Comparison of ENCODE assay signal across 5 worm cellular contexts in the genomic region with DNA sequence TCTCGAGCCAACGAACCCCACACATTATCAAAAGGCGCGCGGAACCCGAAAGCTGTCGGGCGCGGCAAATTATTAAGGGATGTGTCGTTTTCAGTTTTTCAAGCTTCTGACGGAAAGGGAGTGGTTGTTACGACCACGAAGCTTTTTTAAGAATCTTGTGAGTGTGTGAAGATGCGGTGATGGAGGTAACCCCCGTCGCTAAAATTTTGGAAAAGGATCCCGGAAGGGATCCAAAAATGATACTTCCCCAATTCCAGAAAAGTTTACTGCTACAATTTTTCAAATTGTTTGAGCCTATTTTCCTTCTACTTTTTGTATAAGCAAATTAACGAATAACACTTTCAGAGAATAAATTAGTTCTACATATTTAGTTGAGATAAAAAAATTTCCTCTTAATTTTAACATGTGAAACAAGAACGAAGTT.
TF ChIP-seq lines count a peak whose summit lies in the region.

No protein-coding gene starts in this region.

TF ChIP-seq in whole organism, L1 larva, 84 proteins besides CTCF, POLR2A, EP300 and RAD21 (continued from another document and continues in another):
- TF ChIP-seq ztf-4 (tag; optimal IDR thresholded peaks at IDR 0.05; lab: Kevin White, UChicago) = peak; percentile 81
- TF ChIP-seq mdl-1 (tag; optimal IDR thresholded peaks at IDR 0.05; lab: Kevin White, UChicago) = peak in 1 of 2 experiments; percentile 4
- peak; percentile 84 for TF ChIP-seq mab-9 (GFP tag; IDR thresholded peaks at IDR 0.05; lab: Robert Waterston, UW)
- TF ChIP-seq ama-1 (optimal IDR thresholded peaks at IDR 0.05; lab: Kevin White, UChicago) = peak; percentile 98
- no peak for TF ChIP-seq lin-39 (tag; optimal IDR thresholded peaks at IDR 0.05; lab: Kevin White, UChicago)
- no peak for TF ChIP-seq aha-1 (tag; optimal IDR thresholded peaks at IDR 0.05; lab: Kevin White, UChicago)
- peak; percentile 3 for TF ChIP-seq nhr-90 (tag; optimal IDR thresholded peaks at IDR 0.05; lab: Kevin White, UChicago; ENCODE audit: poor library complexity)
- TF ChIP-seq pag-3 (tag; optimal IDR thresholded peaks at IDR 0.05; lab: Kevin White, UChicago; ENCODE audit: borderline replicate concordance, insufficient read depth) = no peak
- no peak for TF ChIP-seq fkh-10 (GFP tag; optimal IDR thresholded peaks at IDR 0.05; lab: Kevin White, UChicago)
- TF ChIP-seq unc-62 (GFP tag; optimal IDR thresholded peaks at IDR 0.05; lab: Kevin White, UChicago) = no peak
- TF ChIP-seq vab-15 (tag; optimal IDR thresholded peaks at IDR 0.05; lab: Kevin White, UChicago) = no peak
- TF ChIP-seq ceh-63 (GFP tag; optimal IDR thresholded peaks at IDR 0.05; lab: Kevin White, UChicago) = no peak
- peak in 1 of 6 experiments; percentile 73 for TF ChIP-seq elt-3 (tag; optimal IDR thresholded peaks at IDR 0.05; lab: Kevin White, UChicago)
- peak; percentile 81 for TF ChIP-seq nhr-71 (tag; optimal IDR thresholded peaks at IDR 0.05; lab: Kevin White, UChicago)
- TF ChIP-seq hlh-4 (tag; optimal IDR thresholded peaks at IDR 0.05; lab: Kevin White, UChicago) = no peak
- no peak for TF ChIP-seq unc-30 (tag; optimal IDR thresholded peaks at IDR 0.05; lab: Kevin White, UChicago)
- TF ChIP-seq sup-37 (GFP tag; optimal IDR thresholded peaks at IDR 0.05; lab: Kevin White, UChicago) = no peak
- no peak for TF ChIP-seq ceh-82 (tag; optimal IDR thresholded peaks at IDR 0.05; lab: Kevin White, UChicago)
- TF ChIP-seq lin-35 (GFP tag; optimal IDR thresholded peaks at IDR 0.05; lab: Kevin White, UChicago) = peak; percentile 31 to 47
- peak in 1 of 2 experiments; percentile 26 for TF ChIP-seq ztf-11 (tag; optimal IDR thresholded peaks at IDR 0.05; lab: Kevin White, UChicago)
- TF ChIP-seq nhr-47 (tag; optimal IDR thresholded peaks at IDR 0.05; lab: Kevin White, UChicago) = peak; percentile 10
- TF ChIP-seq nhr-85 (tag; lab: Kevin White, UChicago) = peak; percentile 77
- TF ChIP-seq sptf-1 (tag; optimal IDR thresholded peaks at IDR 0.05; lab: Kevin White, UChicago) = no peak
- no peak for TF ChIP-seq ets-5 (GFP tag; IDR thresholded peaks at IDR 0.05; lab: Robert Waterston, UW)
- TF ChIP-seq egl-13 (tag; optimal IDR thresholded peaks at IDR 0.05; lab: Kevin White, UChicago) = peak; percentile 47

TF ChIP-seq in whole organism, L2 larva, 48 proteins besides CTCF, POLR2A, EP300 and RAD21 (continued from another document):
- TF ChIP-seq sem-4 (tag; optimal IDR thresholded peaks at IDR 0.05; lab: Kevin White, UChicago) = peak; percentile 63
- TF ChIP-seq nhr-77 (tag; optimal IDR thresholded peaks at IDR 0.05; lab: Kevin White, UChicago) = no peak
- TF ChIP-seq nhr-11 (tag; optimal IDR thresholded peaks at IDR 0.05; lab: Kevin White, UChicago) = no peak

TF ChIP-seq in whole organism, L3 larva, 47 proteins besides CTCF, POLR2A, EP300 and RAD21 (continued from another document):
- TF ChIP-seq ZK546.5 (tag; optimal IDR thresholded peaks at IDR 0.05; lab: Kevin White, UChicago) = no peak
- TF ChIP-seq nhr-11 (tag; optimal IDR thresholded peaks at IDR 0.05; lab: Kevin White, UChicago) = no peak
- no peak for TF ChIP-seq aly-2 (tag; optimal IDR thresholded peaks at IDR 0.05; lab: Kevin White, UChicago)
- no peak for TF ChIP-seq hmg-11 (tag; optimal IDR thresholded peaks at IDR 0.05; lab: Kevin White, UChicago)
- TF ChIP-seq elt-1 (tag; optimal IDR thresholded peaks at IDR 0.05; lab: Kevin White, UChicago) = no peak
- peak; percentile 29 for TF ChIP-seq elt-2 (tag; optimal IDR thresholded peaks at IDR 0.05; lab: Kevin White, UChicago)
- TF ChIP-seq mml-1 (tag; optimal IDR thresholded peaks at IDR 0.05; lab: Kevin White, UChicago) = no peak
- no peak for TF ChIP-seq daf-12 (tag; optimal IDR thresholded peaks at IDR 0.05; lab: Kevin White, UChicago)
- TF ChIP-seq egl-27 (tag; optimal IDR thresholded peaks at IDR 0.05; lab: Kevin White, UChicago) = no peak
- TF ChIP-seq nhr-43 (tag; optimal IDR thresholded peaks at IDR 0.05; lab: Kevin White, UChicago; ENCODE audit: poor library complexity, severe bottlenecking) = no peak
- TF ChIP-seq nhr-77 (tag; optimal IDR thresholded peaks at IDR 0.05; lab: Kevin White, UChicago) = no peak
- no peak for TF ChIP-seq ztf-11 (tag; optimal IDR thresholded peaks at IDR 0.05; lab: Kevin White, UChicago)
- TF ChIP-seq elt-3 (tag; optimal IDR thresholded peaks at IDR 0.05; lab: Kevin White, UChicago) = no peak

TF ChIP-seq in whole organism, L4 larva, 104 proteins besides CTCF, POLR2A, EP300 and RAD21 (continued from another document and continues in another):
- TF ChIP-seq daf-12 (tag; optimal IDR thresholded peaks at IDR 0.05; lab: Kevin White, UChicago) (no peak), lsy-2 (tag; optimal IDR thresholded peaks at IDR 0.05; lab: Kevin White, UChicago) (peak in 1 of 2 experiments; percentile 89), mdl-1 (tag; optimal IDR thresholded peaks at IDR 0.05; lab: Kevin White, UChicago) (no peak), daf-19 (GFP tag; conservative IDR thresholded peaks at IDR 0.05; lab: Robert Waterston, UW) (peak; percentile 95; the same call in 1 of the 2 replicates), skn-1 (tag; optimal IDR thresholded peaks at IDR 0.05; lab: Kevin White, UChicago) (no peak), nhr-41 (GFP tag; IDR thresholded peaks at IDR 0.05; lab: Robert Waterston, UW) (peak; percentile 89), ZK546.5 (tag; optimal IDR thresholded peaks at IDR 0.05; lab: Kevin White, UChicago) (no peak), saeg-2 (GFP tag; IDR thresholded peaks at IDR 0.05; lab: Robert Waterston, UW) (peak; percentile 80; the same call in 1 of the 2 replicates), dmd-8 (GFP tag; IDR thresholded peaks at IDR 0.05; lab: Robert Waterston, UW) (no peak), mxl-2 (GFP tag; conservative IDR thresholded peaks at IDR 0.05; lab: Robert Waterston, UW) (no peak), tra-1 (GFP tag; IDR thresholded peaks at IDR 0.05; lab: Robert Waterston, UW) (0 out of 2 replicates have a peak, but pooled peaks have one; percentile 43), hmg-1.1 (GFP tag; IDR thresholded peaks at IDR 0.05; lab: Robert Waterston, UW) (peak; percentile 79), ceh-20 (GFP tag; IDR thresholded peaks at IDR 0.05; lab: Robert Waterston, UW) (0 out of 2 replicates have a peak, but pooled peaks have one; percentile 46), zip-2 (tag; optimal IDR thresholded peaks at IDR 0.05; lab: Kevin White, UChicago) (peak; percentile 37), sdz-12 (GFP tag; optimal IDR thresholded peaks at IDR 0.05; lab: Kevin White, UChicago) (peak; percentile 50), lin-29 (GFP tag; IDR thresholded peaks at IDR 0.05; lab: Robert Waterston, UW) (no peak; the same call in 1 of the 2 replicates), lim-7 (GFP tag; IDR thresholded peaks at IDR 0.05; lab: Robert Waterston, UW) (peak; percentile 89), ceh-32 (tag; optimal IDR thresholded peaks at IDR 0.05; lab: Kevin White, UChicago; ENCODE audit: poor library complexity) (peak; percentile 51), lin-13 (GFP tag; optimal IDR thresholded peaks at IDR 0.05; lab: Kevin White, UChicago) (peak; percentile 80), Y105C5A.15 (GFP tag; IDR thresholded peaks at IDR 0.05; lab: Robert Waterston, UW) (no peak), unc-130 (GFP tag; optimal IDR thresholded peaks at IDR 0.05; lab: Kevin White, UChicago) (no peak), ZK337.2 (GFP tag; IDR thresholded peaks at IDR 0.05; lab: Robert Waterston, UW) (no peak), snpc-1.2 (GFP tag; IDR thresholded peaks at IDR 0.05; lab: Robert Waterston, UW) (peak; percentile 81), ces-1 (GFP tag; optimal IDR thresholded peaks at IDR 0.05; lab: Kevin White, UChicago) (no peak), ceh-28 (tag; optimal IDR thresholded peaks at IDR 0.05; lab: Kevin White, UChicago) (no peak), snpc-4 (tag; optimal IDR thresholded peaks at IDR 0.05; lab: Kevin White, UChicago) (no peak), T20F7.1 (GFP tag; optimal IDR thresholded peaks at IDR 0.05; lab: Kevin White, UChicago) (peak; percentile 57), zfp-2 (tag; optimal IDR thresholded peaks at IDR 0.05; lab: Kevin White, UChicago) (no peak), lin-38 (GFP tag; IDR thresholded peaks at IDR 0.05; lab: Robert Waterston, UW) (peak; percentile 76), hlh-30 (tag; optimal IDR thresholded peaks at IDR 0.05; lab: Kevin White, UChicago; ENCODE audit: insufficient read depth) (peak; percentile 35), mes-2 (tag; optimal IDR thresholded peaks at IDR 0.05; lab: Kevin White, UChicago; ENCODE audit: poor library complexity, severe bottlenecking) (no peak), F44E2.7 (GFP tag; IDR thresholded peaks at IDR 0.05; lab: Robert Waterston, UW) (no peak), mxl-3 (GFP tag; optimal IDR thresholded peaks at IDR 0.05; lab: Kevin White, UChicago) (no peak), gei-8 (GFP tag; optimal IDR thresholded peaks at IDR 0.05; lab: Kevin White, UChicago) (no peak), cey-2 (tag; optimal IDR thresholded peaks at IDR 0.05; lab: Kevin White, UChicago; ENCODE audit: borderline replicate concordance, insufficient read depth) (no peak), D1046.2 (GFP tag; IDR thresholded peaks at IDR 0.05; lab: Robert Waterston, UW) (0 out of 2 replicates have a peak, but pooled peaks have one; percentile 40), dmd-6 (GFP tag; IDR thresholded peaks at IDR 0.05; lab: Robert Waterston, UW) (peak; percentile 69), unc-39 (tag; optimal IDR thresholded peaks at IDR 0.05; lab: Kevin White, UChicago) (no peak), lir-3 (tag; optimal IDR thresholded peaks at IDR 0.05; lab: Kevin White, UChicago) (no peak), hlh-11 (tag; optimal IDR thresholded peaks at IDR 0.05; lab: Kevin White, UChicago) (peak; percentile 55), madf-5 (GFP tag; IDR thresholded peaks at IDR 0.05; lab: Robert Waterston, UW) (peak; percentile 21 to 78; a peak in 2 of 4 replicates), set-16 (GFP tag; IDR thresholded peaks at IDR 0.05; lab: Robert Waterston, UW) (no peak), pha-4 (GFP tag; IDR thresholded peaks at IDR 0.05; lab: Robert Waterston, UW) (peak; percentile 87), pha-4 (tag; optimal IDR thresholded peaks at IDR 0.05; lab: Kevin White, UChicago) (peak; percentile 75)

TF ChIP-seq in whole organism, young adult, 124 proteins besides CTCF, POLR2A, EP300 and RAD21 (continued from another document and continues in another):
- no peak for TF ChIP-seq ztf-6 (GFP tag; IDR thresholded peaks at IDR 0.05; lab: Robert Waterston, UW)
- peak; percentile 47 for TF ChIP-seq mxl-1 (tag; optimal IDR thresholded peaks at IDR 0.05; lab: Kevin White, UChicago)
- peak; percentile 45 for TF ChIP-seq snpc-3.4 (tag; optimal IDR thresholded peaks at IDR 0.05; lab: Kevin White, UChicago)
- peak; percentile 97 for TF ChIP-seq ama-1 (optimal IDR thresholded peaks at IDR 0.05; lab: Kevin White, UChicago)
- TF ChIP-seq ama-1 (GFP tag; optimal IDR thresholded peaks at IDR 0.05; lab: Kevin White, UChicago) = no peak
- no peak for TF ChIP-seq F22D6.2 (tag; optimal IDR thresholded peaks at IDR 0.05; lab: Kevin White, UChicago)
- TF ChIP-seq mcd-1 (GFP tag; IDR thresholded peaks at IDR 0.05; lab: Robert Waterston, UW) = peak; percentile 33; the same call in 1 of the 2 replicates
- no peak for TF ChIP-seq hmg-20 (GFP tag; IDR thresholded peaks at IDR 0.05; lab: Robert Waterston, UW)
- no peak for TF ChIP-seq madf-8 (GFP tag; conservative IDR thresholded peaks at IDR 0.05; lab: Robert Waterston, UW)
- no peak for TF ChIP-seq B0019.2 (GFP tag; conservative IDR thresholded peaks at IDR 0.05; lab: Robert Waterston, UW)
- peak; percentile 77 for TF ChIP-seq dox-1 (GFP tag; IDR thresholded peaks at IDR 0.05; lab: Robert Waterston, UW)
- TF ChIP-seq D2030.7 (GFP tag; IDR thresholded peaks at IDR 0.05; lab: Robert Waterston, UW) = 0 out of 2 replicates have a peak, but pooled peaks have one; percentile 11
- peak; percentile 46 for TF ChIP-seq nhr-80 (tag; optimal IDR thresholded peaks at IDR 0.05; lab: Kevin White, UChicago)
- peak in 1 of 3 experiments; percentile 7 for TF ChIP-seq lin-35 (GFP tag; optimal IDR thresholded peaks at IDR 0.05; lab: Kevin White, UChicago)
- no peak for TF ChIP-seq bed-2 (GFP tag; IDR thresholded peaks at IDR 0.05; lab: Robert Waterston, UW)
- peak; percentile 49 for TF ChIP-seq ztf-3 (GFP tag; optimal IDR thresholded peaks at IDR 0.05; lab: Kevin White, UChicago)
- 0 out of 2 replicates have a peak, but pooled peaks have one; percentile 18 for TF ChIP-seq madf-6 (GFP tag; IDR thresholded peaks at IDR 0.05; lab: Robert Waterston, UW)
- TF ChIP-seq tlf-1 (GFP tag; optimal IDR thresholded peaks at IDR 0.05; lab: Kevin White, UChicago) = peak; percentile 61
- TF ChIP-seq pbrm-1 (GFP tag; IDR thresholded peaks at IDR 0.05; lab: Robert Waterston, UW) = no peak
- no peak for TF ChIP-seq nfya-1 (tag; optimal IDR thresholded peaks at IDR 0.05; lab: Kevin White, UChicago; ENCODE audit: borderline replicate concordance, insufficient read depth)
- TF ChIP-seq egl-18 (GFP tag; IDR thresholded peaks at IDR 0.05; lab: Robert Waterston, UW) = no peak
- TF ChIP-seq T07F8.4 (tag; optimal IDR thresholded peaks at IDR 0.05; lab: Kevin White, UChicago) = peak; percentile 3
- TF ChIP-seq athp-1 (tag; optimal IDR thresholded peaks at IDR 0.05; lab: Kevin White, UChicago) = peak; percentile 33
- TF ChIP-seq unc-62 (GFP tag; optimal IDR thresholded peaks at IDR 0.05; lab: Kevin White, UChicago) = no peak
- TF ChIP-seq sdz-38 (tag; optimal IDR thresholded peaks at IDR 0.05; lab: Kevin White, UChicago) = no peak
- no peak for TF ChIP-seq ceh-79 (tag; optimal IDR thresholded peaks at IDR 0.05; lab: Kevin White, UChicago)
- TF ChIP-seq rpc-1 (optimal IDR thresholded peaks at IDR 0.05; lab: Kevin White, UChicago) = no peak
- TF ChIP-seq rpc-1 (tag; optimal IDR thresholded peaks at IDR 0.05; lab: Kevin White, UChicago) = no peak
- TF ChIP-seq F57C9.4 (tag; optimal IDR thresholded peaks at IDR 0.05; lab: Kevin White, UChicago) = no peak
- TF ChIP-seq ztf-28 (GFP tag; IDR thresholded peaks at IDR 0.05; lab: Robert Waterston, UW) = no peak
- TF ChIP-seq ceh-27 (GFP tag; optimal IDR thresholded peaks at IDR 0.05; lab: Kevin White, UChicago) = no peak
- TF ChIP-seq cebp-1 (GFP tag; IDR thresholded peaks at IDR 0.05; lab: Robert Waterston, UW) = 0 out of 2 replicates have a peak, but pooled peaks have one; percentile 9
- TF ChIP-seq cebp-1 (tag; optimal IDR thresholded peaks at IDR 0.05; lab: Kevin White, UChicago) = peak; percentile 42
- peak; percentile 50 for TF ChIP-seq K12H6.12 (tag; optimal IDR thresholded peaks at IDR 0.05; lab: Kevin White, UChicago)
- no peak for TF ChIP-seq sea-2 (GFP tag; IDR thresholded peaks at IDR 0.05; lab: Robert Waterston, UW)
- peak; percentile 55; the same call in 1 of the 2 replicates for TF ChIP-seq C06A6.2 (GFP tag; conservative IDR thresholded peaks at IDR 0.05; lab: Robert Waterston, UW)
- TF ChIP-seq rec-8 (tag; optimal IDR thresholded peaks at IDR 0.05; lab: Kevin White, UChicago) = no peak
- TF ChIP-seq lin-54 (GFP tag; optimal IDR thresholded peaks at IDR 0.05; lab: Kevin White, UChicago) = peak; percentile 62
- TF ChIP-seq repo-1 (tag; optimal IDR thresholded peaks at IDR 0.05; lab: Kevin White, UChicago) = no peak
- no peak for TF ChIP-seq madf-3 (GFP tag; IDR thresholded peaks at IDR 0.05; lab: Robert Waterston, UW)
- no peak for TF ChIP-seq lin-40 (tag; optimal IDR thresholded peaks at IDR 0.05; lab: Kevin White, UChicago)
- TF ChIP-seq zim-3 (tag; optimal IDR thresholded peaks at IDR 0.05; lab: Kevin White, UChicago) = peak; percentile 61
- TF ChIP-seq C17E4.6 (GFP tag; IDR thresholded peaks at IDR 0.05; lab: Robert Waterston, UW) = no peak
- TF ChIP-seq let-526 (GFP tag; IDR thresholded peaks at IDR 0.05; lab: Robert Waterston, UW) = no peak
- no peak for TF ChIP-seq pha-4 (tag; optimal IDR thresholded peaks at IDR 0.05; lab: Kevin White, UChicago)
- TF ChIP-seq Y53F4B.3 (GFP tag; IDR thresholded peaks at IDR 0.05; lab: Robert Waterston, UW) = no peak
- no peak for TF ChIP-seq nfya-2 (GFP tag; IDR thresholded peaks at IDR 0.05; lab: Robert Waterston, UW)
- no peak for TF ChIP-seq die-1 (tag; optimal IDR thresholded peaks at IDR 0.05; lab: Kevin White, UChicago)
- TF ChIP-seq Y79H2A.3 (GFP tag; conservative IDR thresholded peaks at IDR 0.05; lab: Robert Waterston, UW) = no peak
- TF ChIP-seq hlh-26 (GFP tag; conservative IDR thresholded peaks at IDR 0.05; lab: Robert Waterston, UW) = no peak
- no peak for TF ChIP-seq F57A8.1 (GFP tag; optimal IDR thresholded peaks at IDR 0.05; lab: Kevin White, UChicago)
- TF ChIP-seq madf-10 (tag; optimal IDR thresholded peaks at IDR 0.05; lab: Kevin White, UChicago) = peak; percentile 23
